Fruit fly (Drosophila melanogaster): ENCODE data around the gene CG4496.

Gene CG4496

DNA sequence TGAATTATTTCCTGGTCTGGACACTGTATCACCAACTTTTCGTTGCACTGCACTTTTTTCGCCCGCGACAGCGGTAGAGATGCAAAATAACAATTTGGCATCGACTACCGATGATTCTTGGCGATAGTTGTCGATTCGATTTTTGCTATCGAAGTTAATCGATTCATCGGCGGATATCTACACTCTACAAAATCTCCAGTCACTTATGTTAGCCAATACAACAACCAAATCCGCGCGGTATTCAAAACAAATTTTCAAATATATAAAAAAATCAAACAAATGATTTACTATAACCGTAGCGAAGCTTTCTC is 14.3 kb upstream of the CG4496 start, which contains the start of gene CG4502 (continued):
- TF ChIP-seq CG11504 (tag; optimal IDR thresholded peaks at IDR 0.05): no peak
- peak; percentile 31 for TF ChIP-seq CG8924 (tag; optimal IDR thresholded peaks at IDR 0.05)
- peak; percentile 29 for TF ChIP-seq B-H2 (GFP tag; optimal IDR thresholded peaks at IDR 0.05)
- no peak for TF ChIP-seq tgo (GFP tag; IDR thresholded peaks at IDR 0.05)
- TF ChIP-seq CG5953 (GFP tag; IDR thresholded peaks at IDR 0.05): no peak
- TF ChIP-seq NfI (GFP tag; optimal IDR thresholded peaks at IDR 0.05): peak; percentile 9
- peak; percentile 63 for TF ChIP-seq CoRest (tag; optimal IDR thresholded peaks at IDR 0.05)
- TF ChIP-seq pzg (GFP tag; optimal IDR thresholded peaks at IDR 0.05): peak; percentile 97
- no peak for TF ChIP-seq CkIIα-i1 (GFP tag; IDR thresholded peaks at IDR 0.05)
- peak; percentile 76 for TF ChIP-seq CG33213 (GFP tag; optimal IDR thresholded peaks at IDR 0.05)
- no peak for TF ChIP-seq Eip74EF (GFP tag; optimal IDR thresholded peaks at IDR 0.05)
- no peak for TF ChIP-seq CG10654 (GFP tag; optimal IDR thresholded peaks at IDR 0.05)
- peak; percentile 64 for TF ChIP-seq CG10267 (tag; optimal IDR thresholded peaks at IDR 0.05)
- TF ChIP-seq vnd (GFP tag; IDR thresholded peaks at IDR 0.05; ENCODE audit: partially characterized antibody): peak; percentile 99
- no peak for TF ChIP-seq CG34422 (GFP tag; IDR thresholded peaks at IDR 0.05)
- TF ChIP-seq slbo (GFP tag; IDR thresholded peaks at IDR 0.05): peak; percentile 57
- TF ChIP-seq kah (GFP tag; optimal IDR thresholded peaks at IDR 0.05): no peak
- TF ChIP-seq CG6254 (GFP tag; optimal IDR thresholded peaks at IDR 0.05): no peak
- TF ChIP-seq CG8359 (GFP tag; optimal IDR thresholded peaks at IDR 0.05; ENCODE audit: borderline replicate concordance): no peak
- TF ChIP-seq CG15696 (tag; optimal IDR thresholded peaks at IDR 0.05): no peak
- TF ChIP-seq bbx (GFP tag; IDR thresholded peaks at IDR 0.05; ENCODE audit: partially characterized antibody): peak; percentile 100
- TF ChIP-seq slou (GFP tag; optimal IDR thresholded peaks at IDR 0.05): no peak
- peak; percentile 98 for TF ChIP-seq zf30C (GFP tag; optimal IDR thresholded peaks at IDR 0.05)
- TF ChIP-seq CG15269 (tag; optimal IDR thresholded peaks at IDR 0.05): no peak
- no peak for TF ChIP-seq Oli (tag; optimal IDR thresholded peaks at IDR 0.05)
- no peak for TF ChIP-seq NC2α (GFP tag; optimal IDR thresholded peaks at IDR 0.05)
- TF ChIP-seq sima (GFP tag; optimal IDR thresholded peaks at IDR 0.05): no peak
- no peak for TF ChIP-seq CG3065 (GFP tag; optimal IDR thresholded peaks at IDR 0.05)
- TF ChIP-seq CG16863 (GFP tag; optimal IDR thresholded peaks at IDR 0.05): no peak
- no peak for TF ChIP-seq CG14014 (GFP tag; IDR thresholded peaks at IDR 0.05)
- TF ChIP-seq lov (optimal IDR thresholded peaks at IDR 0.05): no peak
- no peak for TF ChIP-seq lov (GFP tag; IDR thresholded peaks at IDR 0.05)
- no peak for TF ChIP-seq BtbVII (GFP tag; optimal IDR thresholded peaks at IDR 0.05)
- no peak for TF ChIP-seq ham (GFP tag; IDR thresholded peaks at IDR 0.05)
- TF ChIP-seq CG15514 (GFP tag; optimal IDR thresholded peaks at IDR 0.05): peak; percentile 78
- no peak for TF ChIP-seq Tbp (GFP tag; optimal IDR thresholded peaks at IDR 0.05)
- TF ChIP-seq fd64A (GFP tag; optimal IDR thresholded peaks at IDR 0.05): no peak
- TF ChIP-seq Vsx1 (GFP tag; optimal IDR thresholded peaks at IDR 0.05): no peak
- no peak for TF ChIP-seq ranshi (GFP tag; IDR thresholded peaks at IDR 0.05)
- TF ChIP-seq dmrt99B (tag; optimal IDR thresholded peaks at IDR 0.05): no peak
- peak; percentile 36 for TF ChIP-seq CG9797 (GFP tag; optimal IDR thresholded peaks at IDR 0.05)
- peak; percentile 91 for TF ChIP-seq Med (GFP tag)
- TF ChIP-seq CG11695 (GFP tag; IDR thresholded peaks at IDR 0.05): no peak
- TF ChIP-seq CG10147 (GFP tag; optimal IDR thresholded peaks at IDR 0.05): peak; percentile 30
- no peak for TF ChIP-seq gcm2 (GFP tag; optimal IDR thresholded peaks at IDR 0.05)
- TF ChIP-seq pan (optimal IDR thresholded peaks at IDR 0.05): no peak
- TF ChIP-seq pan (GFP tag; optimal IDR thresholded peaks at IDR 0.05 in 1 of 2, IDR thresholded peaks at IDR 0.05 in 1 of 2): no peak
- no peak for TF ChIP-seq Blimp-1 (GFP tag; optimal IDR thresholded peaks at IDR 0.05)
- TF ChIP-seq exex (tag; optimal IDR thresholded peaks at IDR 0.05): no peak
- TF ChIP-seq stc (GFP tag; IDR thresholded peaks at IDR 0.05): no peak
- TF ChIP-seq CG10979 (tag; optimal IDR thresholded peaks at IDR 0.05): no peak
- peak; percentile 55 for TF ChIP-seq CG12299 (tag; optimal IDR thresholded peaks at IDR 0.05)

Data from whole organism, embryonic.